Fruit fly (Drosophila melanogaster) whole organism, wandering third instar larva: Measurements from ENCODE around the gene 7B2.

Experiments used
- Abd-B ChIP-seq: fragments of >200 bp; optimal IDR thresholded peaks from 2 replicates; lab custom pipeline; 2017; ENCODE audit warnings: missing biosample characterization, missing genetic modification characterization
- CG32264 ChIP-seq: fragments of 200-800 bp; sonication (Bioruptor generic); optimal IDR thresholded peaks from 2 replicates; lab custom pipeline; 2016; ENCODE audit warnings: missing biosample characterization, missing genetic modification characterization
- CG9705 ChIP-seq: fragments of 200-800 bp; sonication (Bioruptor generic); optimal IDR thresholded peaks from 2 replicates; lab custom pipeline; 2018; ENCODE audit warnings: missing biosample characterization, mild to moderate bottlenecking, missing genetic modification characterization
- CrebA ChIP-seq: fragments of 200-800 bp; sonication (Bioruptor generic); optimal IDR thresholded peaks from 2 replicates; lab custom pipeline; 2016; ENCODE audit warnings: missing biosample characterization, mild to moderate bottlenecking, missing genetic modification characterization, borderline replicate concordance
- Dfd ChIP-seq: fragments of >200 bp; optimal IDR thresholded peaks from 2 replicates; lab custom pipeline; 2017; ENCODE audit warnings: missing biosample characterization, missing genetic modification characterization
- Dif ChIP-seq: fragments of 200-275, 200-300 bp; sonication (Bioruptor generic); optimal IDR thresholded peaks from 2 replicates; lab custom pipeline; 2018; ENCODE audit warnings: missing biosample characterization, missing genetic modification characterization; ENCODE audit not compliant: partially characterized antibody
- GATAd ChIP-seq: sonication (Bioruptor generic); optimal IDR thresholded peaks from 2 replicates; lab custom pipeline; 2016; ENCODE audit warnings: missing biosample characterization, missing genetic modification characterization
- HLH106 ChIP-seq: fragments of 200-800 bp; optimal IDR thresholded peaks from 3 replicates; lab custom pipeline; 2019; ENCODE audit warnings: missing biosample characterization, mild to moderate bottlenecking, missing genetic modification characterization, moderate library complexity
- Hnf4 ChIP-seq: fragments of 200-800 bp; sonication (Bioruptor generic); optimal IDR thresholded peaks from 2 replicates; lab custom pipeline; 2016; ENCODE audit warnings: missing biosample characterization, mild to moderate bottlenecking, missing genetic modification characterization
- Hr78 ChIP-seq: fragments of >200 bp; optimal IDR thresholded peaks from 2 replicates; lab custom pipeline; 2017; ENCODE audit warnings: missing biosample characterization, missing genetic modification characterization
- Hr83 ChIP-seq: fragments of 200-300 bp; sonication (Bioruptor generic); optimal IDR thresholded peaks from 2 replicates; lab custom pipeline; 2016; ENCODE audit warnings: missing biosample characterization, mild to moderate bottlenecking, missing genetic modification characterization, moderate library complexity; ENCODE audit not compliant: poor library complexity, severe bottlenecking
- Jra ChIP-seq: sonication (Bioruptor generic); optimal IDR thresholded peaks from 2 replicates; lab custom pipeline; 2016; ENCODE audit warnings: missing biosample characterization, missing genetic modification characterization
- Mio ChIP-seq: sonication (Bioruptor generic); optimal IDR thresholded peaks from 2 replicates; lab custom pipeline; 2016; ENCODE audit warnings: missing biosample characterization, missing genetic modification characterization
- Myc ChIP-seq: fragments of >200 bp; optimal IDR thresholded peaks from 2 replicates; lab custom pipeline; 2017
- N ChIP-seq: fragments of >200 bp; optimal IDR thresholded peaks from 2 replicates; lab custom pipeline; 2018; ENCODE audit warnings: missing biosample characterization, missing external identifiers, missing genetic modification characterization
- OdsH ChIP-seq: fragments of 200-800 bp; sonication (Bioruptor generic); optimal IDR thresholded peaks from 2 replicates; lab custom pipeline; 2016; ENCODE audit warnings: missing biosample characterization, mild to moderate bottlenecking, missing genetic modification characterization
- Rel ChIP-seq, 2 experiments: fragments of 200-800 bp; sonication (Bioruptor generic) in 1 of 2; optimal IDR thresholded peaks; 2 replicates in 1 of 2; 3 replicates in 1 of 2; lab custom pipeline; 2016 to 2019; ENCODE audit warnings: mild to moderate bottlenecking in 2 of 2, missing biosample characterization in 2 of 2, missing genetic modification characterization in 2 of 2, moderate library complexity in 1 of 2
- Sp1 ChIP-seq: fragments of 200-800 bp; sonication (Bioruptor generic); optimal IDR thresholded peaks from 3 replicates; lab custom pipeline; 2019; ENCODE audit warnings: missing biosample characterization, mild to moderate bottlenecking, missing genetic modification characterization, moderate library complexity
- Vsx2 ChIP-seq: fragments of 200-300, 225-300 bp; sonication (Bioruptor generic); optimal IDR thresholded peaks from 2 replicates; lab custom pipeline; 2018; ENCODE audit warnings: missing biosample characterization, missing genetic modification characterization; ENCODE audit not compliant: partially characterized antibody
- br ChIP-seq: fragments of 200-800 bp; sonication (Bioruptor generic); optimal IDR thresholded peaks from 2 replicates; lab custom pipeline; 2016; ENCODE audit warnings: missing biosample characterization, missing genetic modification characterization
- brk ChIP-seq: fragments of 200-800 bp; sonication (Bioruptor generic); optimal IDR thresholded peaks from 2 replicates; lab custom pipeline; 2016; ENCODE audit warnings: missing biosample characterization, mild to moderate bottlenecking, missing genetic modification characterization
- dmrt93B ChIP-seq: fragments of 200-800 bp; sonication (Bioruptor generic); optimal IDR thresholded peaks from 2 replicates; lab custom pipeline; 2018; ENCODE audit warnings: missing biosample characterization, mild to moderate bottlenecking, missing genetic modification characterization
- dsf ChIP-seq: sonication (Bioruptor generic); optimal IDR thresholded peaks from 2 replicates; lab custom pipeline; 2016; ENCODE audit warnings: missing biosample characterization, missing genetic modification characterization, borderline replicate concordance
- ey ChIP-seq: fragments of 200-800 bp; sonication (Bioruptor generic); optimal IDR thresholded peaks from 2 replicates; lab custom pipeline; 2016; ENCODE audit warnings: missing biosample characterization, missing genetic modification characterization
- foxo ChIP-seq, 2 experiments: fragments of 200-800 bp; sonication (Bioruptor generic); optimal IDR thresholded peaks; 2 replicates in 1 of 2; 3 replicates in 1 of 2; lab custom pipeline; 2016 to 2017; ENCODE audit warnings: missing biosample characterization in 2 of 2, missing genetic modification characterization in 2 of 2
- fru ChIP-seq: fragments of 200-800 bp; sonication (Bioruptor generic); optimal IDR thresholded peaks from 3 replicates; lab custom pipeline; 2016; ENCODE audit warnings: missing biosample characterization, mild to moderate bottlenecking, missing genetic modification characterization
- h ChIP-seq: fragments of 200-800 bp; sonication (Bioruptor generic); optimal IDR thresholded peaks from 3 replicates; lab custom pipeline; 2016; ENCODE audit warnings: missing biosample characterization, mild to moderate bottlenecking, missing genetic modification characterization
- jim ChIP-seq: fragments of 175-275, 200-325 bp; sonication (Bioruptor generic); optimal IDR thresholded peaks from 2 replicates; lab custom pipeline; 2016; ENCODE audit warnings: missing biosample characterization, mild to moderate bottlenecking, missing genetic modification characterization
- lola ChIP-seq: fragments of >200 bp; optimal IDR thresholded peaks from 2 replicates; lab custom pipeline; 2017; ENCODE audit warnings: missing biosample characterization, missing genetic modification characterization
- pan ChIP-seq: fragments of >200 bp; optimal IDR thresholded peaks from 2 replicates; lab custom pipeline; 2017
- psq ChIP-seq: fragments of 200-800 bp; sonication (Bioruptor generic); optimal IDR thresholded peaks from 3 replicates; lab custom pipeline; 2017; ENCODE audit warnings: missing biosample characterization, mild to moderate bottlenecking, missing genetic modification characterization, moderate library complexity
- rgr ChIP-seq: fragments of 200-800 bp; sonication (Bioruptor generic); optimal IDR thresholded peaks from 3 replicates; lab custom pipeline; 2016; ENCODE audit warnings: missing biosample characterization, mild to moderate bottlenecking, missing genetic modification characterization
- sage ChIP-seq: fragments of 200-800 bp; sonication (Bioruptor generic); optimal IDR thresholded peaks from 2 replicates; lab custom pipeline; 2016; ENCODE audit warnings: missing biosample characterization, mild to moderate bottlenecking, missing genetic modification characterization
- sv ChIP-seq: fragments of 200-800 bp; sonication (Bioruptor generic); optimal IDR thresholded peaks from 3 replicates; lab custom pipeline; 2016; ENCODE audit warnings: missing biosample characterization, missing genetic modification characterization
- tai ChIP-seq: sonication (Bioruptor generic); optimal IDR thresholded peaks from 2 replicates; lab custom pipeline; 2016; ENCODE audit warnings: missing biosample characterization, missing genetic modification characterization
- usp ChIP-seq: fragments of >200 bp; optimal IDR thresholded peaks from 2 replicates; lab custom pipeline; 2017; ENCODE audit warnings: missing biosample characterization, missing genetic modification characterization
- woc ChIP-seq: sonication (Bioruptor generic); optimal IDR thresholded peaks from 2 replicates; lab custom pipeline; 2016; ENCODE audit warnings: missing biosample characterization, mild to moderate bottlenecking, missing genetic modification characterization

7B2 gene

DNA sequence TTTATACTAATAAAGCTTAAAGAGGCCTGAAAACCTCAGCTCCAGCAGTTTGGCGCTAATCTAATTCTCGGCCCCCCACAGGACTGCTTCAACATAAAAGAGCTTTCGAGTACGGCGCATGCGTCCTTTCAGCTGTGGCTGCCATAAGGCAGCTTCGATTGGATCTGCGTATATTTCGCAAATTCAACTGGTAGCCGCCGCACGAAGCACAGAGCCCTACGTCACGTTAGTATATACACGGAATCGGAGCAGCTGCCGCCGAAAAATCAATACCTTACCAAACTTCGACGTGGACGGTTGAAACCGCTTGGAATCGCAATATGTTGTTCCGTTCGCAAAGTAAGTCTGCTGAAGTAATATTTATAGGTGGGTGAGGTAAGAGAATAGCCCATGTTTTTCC is at the start of gene 7B2:
Gene 7B2 (plus strand): TSS at position 169 of the 400 bp plus-strand sequence.
- TF ChIP-seq foxo (GFP tag; optimal IDR thresholded peaks at IDR 0.05; lab: Kevin White, UChicago) (no peak), N (GFP tag; lab: Kevin White, UChicago) (no peak), Abd-B (GFP tag; lab: Kevin White, UChicago) (no peak), br (GFP tag; lab: Kevin White, UChicago) (no peak), fru (no peak), Dfd (no peak), Jra (GFP tag; lab: Kevin White, UChicago) (no peak), CG32264 (GFP tag; lab: Kevin White, UChicago) (no peak), rgr (no peak), psq (no peak), ey (GFP tag; lab: Kevin White, UChicago) (no peak), tai (GFP tag; lab: Kevin White, UChicago) (no peak), Hr78 (GFP tag; lab: Kevin White, UChicago) (no peak), OdsH (GFP tag; lab: Kevin White, UChicago) (no peak), GATAd (no peak), Myc (lab: Kevin White, UChicago) (no peak), sv (GFP tag; lab: Kevin White, UChicago) (no peak), dsf (GFP tag; lab: Kevin White, UChicago) (no peak), h (GFP tag; lab: Kevin White, UChicago) (no peak), jim (GFP tag; lab: Kevin White, UChicago) (no peak)

DNA sequence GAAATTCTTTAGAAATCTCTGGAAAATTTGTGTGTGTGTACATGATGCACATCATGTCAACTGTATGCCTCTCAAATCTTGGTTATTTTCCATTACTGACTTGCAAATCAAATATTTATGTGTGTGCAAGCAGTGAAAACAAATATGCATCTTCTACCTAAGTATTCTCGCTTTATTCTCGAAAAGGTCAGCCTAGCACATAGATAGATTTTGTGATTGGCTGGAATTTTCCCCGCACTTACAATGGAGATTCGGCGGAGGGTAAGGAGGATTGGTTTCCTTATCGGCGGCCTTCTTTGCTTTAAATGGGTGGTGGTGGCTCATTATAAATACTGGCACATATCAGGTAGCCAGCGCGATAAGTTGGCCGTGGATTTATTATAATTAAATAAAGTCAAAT is 48.7 kb upstream of the 7B2 start:
- TF ChIP-seq brk (no peak), Myc (lab: Kevin White, UChicago) (no peak), lola (GFP tag; lab: Kevin White, UChicago) (no peak), Jra (GFP tag; lab: Kevin White, UChicago) (no peak), Rel (GFP tag; optimal IDR thresholded peaks at IDR 0.05; lab: Kevin White, UChicago) (no peak), Rel (tag; optimal IDR thresholded peaks at IDR 0.05; lab: Kevin White, UChicago) (no peak), sv (GFP tag; lab: Kevin White, UChicago) (no peak), Dfd (no peak), foxo (GFP tag; optimal IDR thresholded peaks at IDR 0.05; lab: Kevin White, UChicago) (no peak), h (GFP tag; lab: Kevin White, UChicago) (no peak), CrebA (GFP tag; lab: Kevin White, UChicago) (no peak), rgr (no peak), Sp1 (GFP tag; lab: Kevin White, UChicago) (no peak), N (GFP tag; lab: Kevin White, UChicago) (no peak), Hnf4 (GFP tag; lab: Kevin White, UChicago) (no peak), Abd-B (GFP tag; lab: Kevin White, UChicago) (no peak), sage (GFP tag; lab: Kevin White, UChicago) (no peak)

DNA sequence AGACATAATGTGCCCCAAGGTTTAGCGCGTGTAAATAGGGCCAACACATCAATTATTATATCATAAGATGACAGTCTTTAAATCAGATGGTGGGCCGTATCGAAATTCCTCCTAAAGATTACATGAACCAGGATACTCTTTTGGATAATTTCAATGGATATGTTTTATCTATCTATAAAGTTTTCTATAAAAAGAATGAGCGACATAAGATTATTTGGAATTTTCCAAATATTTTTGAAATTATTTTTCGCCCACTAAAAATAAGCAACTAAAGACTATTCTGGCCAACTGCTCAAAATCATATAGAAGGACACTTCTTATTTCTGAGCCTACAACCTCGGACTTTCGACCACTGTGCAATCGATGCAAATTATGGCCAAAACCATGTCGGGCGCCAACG is 46.2 kb upstream of the 7B2 start:
- TF ChIP-seq fru (peak; percentile 38), GATAd (no peak), h (GFP tag; lab: Kevin White, UChicago) (peak; percentile 5), woc (peak; percentile 26), OdsH (GFP tag; lab: Kevin White, UChicago) (no peak), Hr83 (GFP tag; lab: Kevin White, UChicago) (no peak), dmrt93B (GFP tag; lab: Kevin White, UChicago) (no peak), usp (GFP tag; lab: Kevin White, UChicago) (no peak), brk (no peak), Sp1 (GFP tag; lab: Kevin White, UChicago) (no peak), sv (GFP tag; lab: Kevin White, UChicago) (no peak), Abd-B (GFP tag; lab: Kevin White, UChicago) (no peak), sage (GFP tag; lab: Kevin White, UChicago) (no peak), CG32264 (GFP tag; lab: Kevin White, UChicago) (no peak), foxo (GFP tag; optimal IDR thresholded peaks at IDR 0.05; lab: Kevin White, UChicago) (peak in 1 of 2 experiments; percentile 41), Rel (GFP tag; optimal IDR thresholded peaks at IDR 0.05; lab: Kevin White, UChicago) (no peak), Rel (tag; optimal IDR thresholded peaks at IDR 0.05; lab: Kevin White, UChicago) (no peak), pan (lab: Kevin White, UChicago) (no peak), lola (GFP tag; lab: Kevin White, UChicago) (no peak), CrebA (GFP tag; lab: Kevin White, UChicago) (no peak), jim (GFP tag; lab: Kevin White, UChicago) (no peak), CG9705 (GFP tag; lab: Kevin White, UChicago) (no peak), Dfd (no peak), Hr78 (GFP tag; lab: Kevin White, UChicago) (no peak), Vsx2 (no peak), N (GFP tag; lab: Kevin White, UChicago) (no peak), Dif (no peak), Mio (GFP tag; lab: Kevin White, UChicago) (no peak), psq (peak; percentile 4), rgr (no peak), br (GFP tag; lab: Kevin White, UChicago) (peak; percentile 17), HLH106 (tag; lab: Kevin White, UChicago) (no peak)
